Worm (Caenorhabditis elegans) whole organism, L3 larva: ENCODE data around the gene pdf-1.

Experiments used
- fkh-10 ChIP-seq: sonication (generic microtip); optimal IDR thresholded peaks from 2 replicates; lab custom pipeline; 2017; ENCODE audit warnings: missing biosample characterization, missing genetic modification reagents, missing genetic modification characterization
- lin-15B ChIP-seq: fragments of 150-350 bp; optimal IDR thresholded peaks from 2 replicates; lab custom pipeline; 2014; ENCODE audit warnings: missing biosample characterization, missing genetic modification characterization
- nhr-237 ChIP-seq: fragments of 150-350 bp; optimal IDR thresholded peaks from 2 replicates; lab custom pipeline; 2014; ENCODE audit warnings: missing biosample characterization, missing genetic modification characterization

DNA sequence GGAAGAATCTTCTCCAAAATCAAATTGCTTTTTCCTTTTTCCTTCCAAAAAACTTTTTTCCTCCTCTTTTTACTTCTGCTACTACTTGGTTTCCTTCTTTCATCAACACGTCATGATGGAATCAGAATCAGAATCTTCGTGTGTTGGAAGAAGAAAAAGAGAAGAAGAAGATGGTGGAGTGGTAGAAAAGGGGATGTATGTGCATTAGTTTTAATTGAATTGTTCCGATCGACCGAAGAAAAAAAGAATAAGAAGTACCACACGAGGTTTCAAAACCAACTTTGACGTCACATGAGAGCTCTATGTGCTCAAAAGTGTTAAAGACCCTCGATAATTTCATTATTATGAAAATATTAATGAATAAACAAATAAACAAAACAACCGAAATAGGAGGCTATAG lies 2.6 kb upstream of the pdf-1 start:
- TF ChIP-seq nhr-237 (tag; lab: Kevin White, UChicago): no peak
- peak; percentile 31 for TF ChIP-seq fkh-10
- TF ChIP-seq lin-15B (tag; lab: Kevin White, UChicago): no peak
